Worm (Caenorhabditis elegans) whole organism, mixed stage, embryonic: ENCODE data around the gene C01G12.13.
A peak's percentile ranks its signal among the peaks of the same experiment; 100 is the strongest.

ENCODE experiments used
- M03D4.4 ChIP-seq: sonication (generic microtip); optimal IDR thresholded peaks from 2 replicates; lab custom pipeline; 2017; ENCODE audit warnings: mild to moderate bottlenecking, missing genetic modification characterization, missing compliant biosample characterization
- bed-3 ChIP-seq: fragments of 200-800 bp; sonication (Bioruptor generic); optimal IDR thresholded peaks from 3 replicates; lab custom pipeline; 2018; ENCODE audit warnings: mild to moderate bottlenecking, missing genetic modification characterization, moderate library complexity, missing compliant biosample characterization
- blmp-1 ChIP-seq: fragments of 150-350 bp; optimal IDR thresholded peaks from 2 replicates; lab custom pipeline; 2014; ENCODE audit warnings: missing biosample characterization, missing genetic modification characterization
- ceh-39 ChIP-seq: fragments of 150-350 bp; optimal IDR thresholded peaks from 2 replicates; lab custom pipeline; 2014; ENCODE audit warnings: missing biosample characterization, missing genetic modification characterization
- ceh-43 ChIP-seq: fragments of 200-800 bp; sonication (Bioruptor generic); optimal IDR thresholded peaks from 2 replicates; lab custom pipeline; 2018; ENCODE audit warnings: mild to moderate bottlenecking, missing genetic modification characterization, moderate library complexity, missing compliant biosample characterization
- ceh-83 ChIP-seq: fragments of 200-800 bp; sonication (Bioruptor generic); optimal IDR thresholded peaks from 2 replicates; lab custom pipeline; 2018; ENCODE audit warnings: mild to moderate bottlenecking, missing genetic modification characterization, missing compliant biosample characterization
- ces-1 ChIP-seq: fragments of 150-350 bp; optimal IDR thresholded peaks from 2 replicates; lab custom pipeline; 2014; ENCODE audit warnings: missing biosample characterization, missing genetic modification reagents, missing genetic modification characterization
- cnd-1 ChIP-seq: fragments of 200-800 bp; sonication (Bioruptor generic); optimal IDR thresholded peaks from 2 replicates; lab custom pipeline; 2018; ENCODE audit warnings: mild to moderate bottlenecking, missing genetic modification characterization, missing compliant biosample characterization
- drap-1 ChIP-seq: fragments of 200-800 bp; sonication (Bioruptor generic); optimal IDR thresholded peaks from 3 replicates; lab custom pipeline; 2018; ENCODE audit warnings: mild to moderate bottlenecking, missing genetic modification characterization, missing compliant biosample characterization
- elt-1 ChIP-seq: sonication (generic microtip); optimal IDR thresholded peaks from 2 replicates; lab custom pipeline; 2017; ENCODE audit warnings: missing genetic modification characterization, mild to moderate bottlenecking, missing compliant biosample characterization, antibody characterized with exemption, moderate library complexity, borderline replicate concordance; ENCODE audit not compliant: insufficient read depth
- elt-3 ChIP-seq: fragments of 150-350 bp; optimal IDR thresholded peaks from 2 replicates; lab custom pipeline; 2014; ENCODE audit warnings: missing biosample characterization, missing genetic modification characterization
- flh-1 ChIP-seq: fragments of 200-800 bp; sonication (Bioruptor generic); optimal IDR thresholded peaks from 2 replicates; lab custom pipeline; 2018; ENCODE audit warnings: mild to moderate bottlenecking, missing genetic modification characterization, moderate library complexity, missing compliant biosample characterization
- ham-2 ChIP-seq: fragments of 200-800 bp; sonication (Bioruptor generic); optimal IDR thresholded peaks from 2 replicates; lab custom pipeline; 2018; ENCODE audit warnings: mild to moderate bottlenecking, missing genetic modification characterization, missing compliant biosample characterization
- hlh-1 ChIP-seq: fragments of 150-350 bp; optimal IDR thresholded peaks from 2 replicates; lab custom pipeline; 2014; ENCODE audit warnings: missing biosample characterization, missing genetic modification reagents, missing genetic modification characterization
- lin-13 ChIP-seq: fragments of 150-350 bp; optimal IDR thresholded peaks from 2 replicates; lab custom pipeline; 2014; ENCODE audit warnings: missing biosample characterization, missing genetic modification characterization
- lin-32 ChIP-seq: fragments of 200-800 bp; sonication (Bioruptor generic); optimal IDR thresholded peaks from 2 replicates; lab custom pipeline; 2018; ENCODE audit warnings: mild to moderate bottlenecking, missing genetic modification characterization, missing compliant biosample characterization
- lsy-2 ChIP-seq: fragments of 150-350 bp; optimal IDR thresholded peaks from 2 replicates; lab custom pipeline; 2014; ENCODE audit warnings: missing biosample characterization, missing genetic modification characterization
- mab-5 ChIP-seq: fragments of 150-350 bp; optimal IDR thresholded peaks from 2 replicates; lab custom pipeline; 2014; ENCODE audit warnings: missing biosample characterization, missing genetic modification characterization
- mep-1 ChIP-seq: fragments of 150-350 bp; optimal IDR thresholded peaks from 2 replicates; lab custom pipeline; 2017; ENCODE audit warnings: missing biosample characterization, missing genetic modification reagents, missing genetic modification characterization, inconsistent platforms
- mls-2 ChIP-seq: sonication (generic microtip); optimal IDR thresholded peaks from 2 replicates; lab custom pipeline; 2016; ENCODE audit warnings: mild to moderate bottlenecking, missing genetic modification characterization, moderate library complexity, missing compliant biosample characterization
- nhr-12 ChIP-seq: fragments of 150-350 bp; optimal IDR thresholded peaks from 2 replicates; lab custom pipeline; 2014; ENCODE audit warnings: missing biosample characterization, missing genetic modification characterization
- nhr-2 ChIP-seq: fragments of 150-350 bp; optimal IDR thresholded peaks from 2 replicates; lab custom pipeline; 2014; ENCODE audit warnings: missing biosample characterization, missing genetic modification characterization
- nhr-237 ChIP-seq: fragments of 150-350 bp; optimal IDR thresholded peaks from 2 replicates; lab custom pipeline; 2014; ENCODE audit warnings: missing biosample characterization, missing genetic modification characterization
- nhr-28 ChIP-seq: fragments of 150-350 bp; optimal IDR thresholded peaks from 2 replicates; lab custom pipeline; 2014; ENCODE audit warnings: missing biosample characterization, missing genetic modification characterization
- nhr-76 ChIP-seq: sonication (generic microtip); optimal IDR thresholded peaks from 2 replicates; lab custom pipeline; 2017; ENCODE audit warnings: missing biosample characterization, missing genetic modification characterization
- pha-4 ChIP-seq: fragments of 150-350 bp; optimal IDR thresholded peaks from 2 replicates; lab custom pipeline; 2018; ENCODE audit warnings: missing biosample characterization, missing genetic modification reagents, missing genetic modification characterization
- sem-2 ChIP-seq: fragments of 200-800 bp; sonication (Bioruptor generic); optimal IDR thresholded peaks from 2 replicates; lab custom pipeline; 2018; ENCODE audit warnings: mild to moderate bottlenecking, missing genetic modification characterization, missing compliant biosample characterization
- sptf-1 ChIP-seq: sonication (generic microtip); optimal IDR thresholded peaks from 2 replicates; lab custom pipeline; 2017; ENCODE audit warnings: mild to moderate bottlenecking, missing genetic modification characterization, moderate library complexity, missing compliant biosample characterization
- tbx-8 ChIP-seq: fragments of 200-800 bp; sonication (Bioruptor generic); optimal IDR thresholded peaks from 2 replicates; lab custom pipeline; 2018; ENCODE audit warnings: mild to moderate bottlenecking, missing genetic modification characterization, moderate library complexity, missing compliant biosample characterization
- unc-39 ChIP-seq: fragments of 150-350 bp; optimal IDR thresholded peaks from 2 replicates; lab custom pipeline; 2014; ENCODE audit warnings: missing biosample characterization, missing genetic modification characterization
- unc-62 ChIP-seq: fragments of 150-350 bp; optimal IDR thresholded peaks from 2 replicates; lab custom pipeline; 2014; ENCODE audit warnings: missing biosample characterization, missing genetic modification reagents, missing genetic modification characterization
- zip-8 ChIP-seq: fragments of 150-350 bp; optimal IDR thresholded peaks from 2 replicates; lab custom pipeline; 2014; ENCODE audit warnings: missing biosample characterization, missing genetic modification characterization
- ztf-11 ChIP-seq: fragments of 150-350 bp; optimal IDR thresholded peaks from 2 replicates; lab custom pipeline; 2014; ENCODE audit warnings: missing biosample characterization, missing genetic modification characterization

Gene C01G12.13

DNA sequence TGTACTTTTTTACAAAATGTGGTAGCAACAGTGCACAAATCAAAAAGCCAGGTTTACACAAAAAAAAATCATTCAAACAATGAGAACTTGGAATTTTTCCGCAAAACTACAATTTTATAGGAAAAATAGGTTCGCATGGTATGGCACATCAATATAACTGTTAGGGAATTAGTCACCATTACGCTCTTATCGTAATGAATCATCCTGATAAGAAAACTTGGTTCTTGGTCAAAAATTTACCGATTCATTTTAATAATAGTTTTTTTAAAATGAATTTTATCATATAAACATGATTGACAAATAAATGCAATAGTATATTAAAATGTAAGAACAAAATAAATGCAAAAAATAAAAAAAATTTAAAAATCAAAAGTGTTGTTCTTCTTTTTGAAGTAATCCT is 36.0 kb upstream of the C01G12.13 start:
- TF ChIP-seq unc-39 (no peak), ceh-43 (GFP tag; lab: Kevin White, UChicago) (no peak), flh-1 (GFP tag; lab: Kevin White, UChicago) (no peak), bed-3 (no peak), ces-1 (GFP tag; lab: Kevin White, UChicago) (no peak), sem-2 (no peak), nhr-237 (tag; lab: Kevin White, UChicago) (no peak), nhr-2 (no peak), ztf-11 (no peak), zip-8 (tag; lab: Kevin White, UChicago) (no peak), tbx-8 (GFP tag; lab: Kevin White, UChicago) (no peak), elt-3 (tag; lab: Kevin White, UChicago) (no peak), M03D4.4 (tag; lab: Kevin White, UChicago) (no peak), unc-62 (no peak), ham-2 (GFP tag; lab: Kevin White, UChicago) (no peak), ceh-83 (GFP tag; lab: Kevin White, UChicago) (no peak), nhr-12 (tag; lab: Kevin White, UChicago) (no peak), mls-2 (tag; lab: Kevin White, UChicago) (no peak)

DNA sequence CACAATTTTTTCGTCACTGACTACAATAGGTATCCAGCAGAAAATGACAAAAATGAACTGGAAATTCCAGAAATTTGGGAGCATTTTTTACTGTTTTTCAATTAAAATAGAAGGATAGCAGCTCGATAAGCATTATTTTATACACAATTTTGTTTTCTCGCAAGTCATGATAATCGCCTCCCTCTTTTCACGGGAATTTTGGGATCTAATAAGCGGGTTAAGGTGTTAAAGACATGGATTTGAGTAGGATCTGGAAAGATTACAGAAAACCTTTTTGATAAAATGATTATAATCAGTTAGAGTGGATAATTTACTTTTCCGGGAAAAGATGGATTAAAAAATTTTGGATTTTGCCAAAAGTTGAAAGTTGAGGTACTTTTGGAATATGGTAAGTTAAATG is 27.8 kb upstream of the C01G12.13 start, which contains the start of gene gcy-29:
TSS of gene gcy-29 (minus strand) at position 101 of the 400 bp plus-strand sequence.
- TF ChIP-seq lin-13 (tag; lab: Kevin White, UChicago) (no peak), blmp-1 (tag; lab: Kevin White, UChicago) (no peak), zip-8 (tag; lab: Kevin White, UChicago) (no peak), ceh-39 (tag; lab: Kevin White, UChicago) (no peak), bed-3 (no peak), nhr-237 (tag; lab: Kevin White, UChicago) (no peak), ceh-83 (GFP tag; lab: Kevin White, UChicago) (no peak), lin-32 (no peak), nhr-76 (tag; lab: Kevin White, UChicago) (no peak), ham-2 (GFP tag; lab: Kevin White, UChicago) (no peak), unc-39 (no peak), ztf-11 (no peak), drap-1 (no peak)

DNA sequence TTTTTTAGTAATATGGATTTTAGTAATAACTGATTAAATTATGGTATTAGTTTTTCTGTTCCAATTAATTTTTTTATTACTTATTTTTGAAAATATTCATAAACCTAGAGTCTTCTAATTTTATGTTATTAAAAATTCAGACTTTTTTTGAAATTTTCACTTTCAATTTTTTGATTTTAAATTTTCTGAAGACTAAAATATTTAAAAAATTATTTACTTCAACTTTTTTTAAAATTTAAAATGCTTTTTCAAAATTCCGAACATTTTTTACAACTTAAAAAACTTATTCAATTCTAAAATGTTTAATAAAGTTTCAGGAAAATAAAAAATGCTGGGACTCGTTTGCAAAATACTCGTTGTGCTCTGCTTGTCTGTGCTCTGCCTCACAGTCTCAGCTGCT is 25.9 kb upstream of the C01G12.13 start, which contains the start of gene nlp-41:
TSS of gene nlp-41 (plus strand) at position 301 of the 400 bp plus-strand sequence.
- TF ChIP-seq nhr-28 (tag; lab: Kevin White, UChicago), result no peak
- no peak for TF ChIP-seq M03D4.4 (tag; lab: Kevin White, UChicago)
- TF ChIP-seq ceh-83 (GFP tag; lab: Kevin White, UChicago), result no peak
- no peak for TF ChIP-seq nhr-12 (tag; lab: Kevin White, UChicago)
- TF ChIP-seq nhr-76 (tag; lab: Kevin White, UChicago), result no peak
- TF ChIP-seq elt-3 (tag; lab: Kevin White, UChicago), result no peak
- TF ChIP-seq mep-1 (tag; lab: Kevin White, UChicago), result no peak
- TF ChIP-seq mab-5 (tag; lab: Kevin White, UChicago), result no peak
- no peak for TF ChIP-seq elt-1 (tag; lab: Kevin White, UChicago)
- no peak for TF ChIP-seq cnd-1 (tag; lab: Kevin White, UChicago)
- TF ChIP-seq hlh-1 (tag; lab: Kevin White, UChicago), result no peak
- TF ChIP-seq bed-3, result no peak
- TF ChIP-seq pha-4 (tag; lab: Kevin White, UChicago), result no peak
- TF ChIP-seq lsy-2 (tag; lab: Kevin White, UChicago), result no peak
- no peak for TF ChIP-seq lin-13 (tag; lab: Kevin White, UChicago)
- TF ChIP-seq drap-1, result no peak
- TF ChIP-seq ceh-39 (tag; lab: Kevin White, UChicago), result no peak

DNA sequence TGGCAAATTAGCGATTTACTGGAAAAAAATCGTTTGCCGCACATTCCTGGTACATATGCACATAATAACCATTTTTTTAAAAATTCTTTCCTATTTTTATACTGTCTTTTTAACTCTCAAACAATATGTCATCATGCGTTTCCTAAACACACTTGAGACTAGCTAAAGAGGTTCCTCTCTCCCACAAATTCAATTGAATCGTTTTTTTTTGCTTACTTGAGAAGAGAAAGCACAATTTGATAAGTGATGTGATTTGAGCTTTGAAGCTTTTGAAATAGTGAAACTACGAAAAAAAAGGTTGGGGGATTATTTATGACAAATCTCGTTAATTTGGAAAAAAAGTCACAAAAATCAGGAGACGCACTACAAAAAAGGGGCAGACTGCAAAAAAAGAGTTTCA is 21.5 kb upstream of the C01G12.13 start:
- TF ChIP-seq ces-1 (GFP tag; lab: Kevin White, UChicago) (peak; percentile 30), sptf-1 (tag; lab: Kevin White, UChicago) (no peak)
- TF ChIP-seq, all 35 proteins: peak for 1
